Fruit fly (Drosophila melanogaster): ENCODE measurements around the gene dmGlut.

DNA sequence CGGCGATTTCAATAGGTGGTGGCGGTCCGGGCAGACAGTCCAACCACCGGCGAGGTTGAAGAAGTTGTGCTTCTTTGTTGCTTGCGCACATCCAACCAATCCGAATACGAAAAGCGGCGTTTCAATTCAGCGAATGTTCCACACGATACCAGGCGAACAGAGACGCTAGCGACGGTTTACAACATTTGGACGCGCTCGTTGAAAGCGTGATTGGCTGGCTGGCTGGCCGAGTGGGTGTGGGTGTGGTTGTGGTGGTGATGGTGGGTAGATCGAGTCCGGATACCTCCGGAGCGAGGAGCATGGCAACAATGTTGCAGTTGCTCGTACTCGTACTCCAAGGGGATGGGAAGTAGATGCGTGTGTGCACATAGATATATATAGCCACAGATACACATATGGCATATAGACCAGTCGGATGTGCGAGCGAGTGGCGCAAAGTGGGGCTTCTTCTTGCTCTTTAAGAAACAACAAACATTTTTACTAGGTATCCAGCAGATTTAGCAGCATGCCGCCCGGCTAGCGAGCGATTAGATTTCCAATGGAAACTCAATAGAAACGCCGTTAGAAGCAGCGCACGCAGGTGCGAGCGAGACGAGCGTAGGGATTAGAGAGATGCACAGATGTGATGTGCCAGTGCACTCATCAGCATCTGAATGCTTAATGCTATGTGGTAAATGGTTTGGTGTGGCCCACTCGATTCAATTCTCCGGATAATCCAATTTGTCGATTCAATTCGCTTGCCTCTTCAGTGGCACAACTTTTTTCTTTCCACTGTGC, 16.9 kb upstream of the dmGlut start:
- TF ChIP-seq Sp1 (GFP tag; optimal IDR thresholded peaks at IDR 0.05) (peak; percentile 45), Mio (GFP tag; optimal IDR thresholded peaks at IDR 0.05) (peak; percentile 4), GATAd (GFP tag; optimal IDR thresholded peaks at IDR 0.05) (no peak), Myc (optimal IDR thresholded peaks at IDR 0.05) (no peak), pan (optimal IDR thresholded peaks at IDR 0.05) (no peak), OdsH (GFP tag; optimal IDR thresholded peaks at IDR 0.05) (no peak), psq (GFP tag; optimal IDR thresholded peaks at IDR 0.05) (peak; percentile 12), h (GFP tag; optimal IDR thresholded peaks at IDR 0.05) (peak; percentile 70), Dif (GFP tag; optimal IDR thresholded peaks at IDR 0.05; ENCODE audit: partially characterized antibody) (no peak), brk (GFP tag; optimal IDR thresholded peaks at IDR 0.05) (no peak), lola (GFP tag; optimal IDR thresholded peaks at IDR 0.05) (no peak)

All from whole organism, wandering third instar larva.